Fruit fly (Drosophila melanogaster) whole organism, embryonic: ENCODE data around the gene dock.
A peak's percentile ranks its signal among the peaks of the same experiment; 100 is the strongest.

Experiments used
- B-H2 ChIP-seq: fragments of 200-800 bp; sonication (Bioruptor generic); optimal IDR thresholded peaks from 2 replicates; lab custom pipeline; 2018; ENCODE audit warnings: missing biosample characterization, mild to moderate bottlenecking, missing genetic modification characterization
- CG1024 ChIP-seq: fragments of 200-800 bp; sonication (Bioruptor generic); IDR thresholded peaks from 2 replicates; pipeline ENCODE4 v1.3.6; 2022; ENCODE audit warnings: missing biosample characterization, missing genetic modification characterization
- CG10543 ChIP-seq: fragments of 200-800 bp; sonication (Bioruptor generic); optimal IDR thresholded peaks from 3 replicates; lab custom pipeline; 2017; ENCODE audit warnings: missing biosample characterization, mild to moderate bottlenecking, missing genetic modification characterization, moderate library complexity
- CG11247 ChIP-seq: fragments of 200-800 bp; sonication (Bioruptor generic); IDR thresholded peaks from 2 replicates; pipeline ENCODE4 v1.3.6; 2022; ENCODE audit warnings: missing biosample characterization, missing genetic modification characterization
- CG12299 ChIP-seq: fragments of 200-800 bp; sonication (Bioruptor generic); optimal IDR thresholded peaks from 2 replicates; lab custom pipeline; 2018; ENCODE audit warnings: missing biosample characterization, mild to moderate bottlenecking, missing genetic modification characterization
- CG12942 ChIP-seq: fragments of 200-800 bp; sonication (Bioruptor generic); optimal IDR thresholded peaks from 3 replicates; lab custom pipeline; 2016; ENCODE audit warnings: missing biosample characterization, missing genetic modification characterization
- CG17361 ChIP-seq: fragments of 200-800 bp; sonication (Bioruptor generic); IDR thresholded peaks from 3 replicates; pipeline ENCODE4 v1.3.6; 2022; ENCODE audit warnings: missing biosample characterization, missing genetic modification characterization
- CG18619 ChIP-seq: fragments of 200-800 bp; sonication (Bioruptor generic); optimal IDR thresholded peaks from 3 replicates; lab custom pipeline; 2017; ENCODE audit warnings: missing biosample characterization, mild to moderate bottlenecking, missing genetic modification characterization
- CG18764 ChIP-seq: fragments of 200-800 bp; sonication (Bioruptor generic); optimal IDR thresholded peaks from 3 replicates; lab custom pipeline; 2016; ENCODE audit warnings: missing biosample characterization, missing genetic modification characterization
- CG2120 ChIP-seq: fragments of 200-800 bp; sonication (Bioruptor generic); optimal IDR thresholded peaks from 3 replicates; lab custom pipeline; 2016; ENCODE audit warnings: missing biosample characterization, missing genetic modification characterization
- CG6854 ChIP-seq: fragments of 200-800 bp; sonication (Bioruptor generic); optimal IDR thresholded peaks from 3 replicates; lab custom pipeline; 2017; ENCODE audit warnings: missing biosample characterization, mild to moderate bottlenecking, missing genetic modification characterization
- CG7987 ChIP-seq: fragments of 200-800 bp; sonication (Bioruptor generic); optimal IDR thresholded peaks from 2 replicates; lab custom pipeline; 2018; ENCODE audit warnings: missing biosample characterization, mild to moderate bottlenecking, missing genetic modification characterization, moderate library complexity
- CG8281 ChIP-seq: fragments of 200-800 bp; sonication (Bioruptor generic); optimal IDR thresholded peaks from 2 replicates; lab custom pipeline; 2018; ENCODE audit warnings: missing biosample characterization, mild to moderate bottlenecking, missing genetic modification characterization, moderate library complexity
- CG8924 ChIP-seq: fragments of 200-800 bp; optimal IDR thresholded peaks from 3 replicates; lab custom pipeline; 2019; ENCODE audit warnings: missing biosample characterization, mild to moderate bottlenecking, missing genetic modification characterization, moderate library complexity
- Dek ChIP-seq: fragments of 200-800 bp; sonication (Bioruptor generic); optimal IDR thresholded peaks from 3 replicates; lab custom pipeline; 2019; ENCODE audit warnings: missing biosample characterization, mild to moderate bottlenecking, missing genetic modification characterization, moderate library complexity
- Hsf ChIP-seq: fragments of 200-800 bp; sonication (Bioruptor generic); optimal IDR thresholded peaks from 3 replicates; lab custom pipeline; 2016; ENCODE audit warnings: missing biosample characterization, missing genetic modification characterization
- Meics ChIP-seq: fragments of 200-800 bp; sonication (Bioruptor generic); optimal IDR thresholded peaks from 2 replicates; lab custom pipeline; 2017; ENCODE audit warnings: missing biosample characterization, mild to moderate bottlenecking, missing genetic modification characterization
- Myb ChIP-seq: fragments of 200-800 bp; sonication (Bioruptor generic); optimal IDR thresholded peaks from 2 replicates; lab custom pipeline; 2016; ENCODE audit warnings: missing biosample characterization, missing genetic modification characterization
- Nf-YC ChIP-seq: fragments of 200-800 bp; optimal IDR thresholded peaks from 3 replicates; lab custom pipeline; 2019; ENCODE audit warnings: missing biosample characterization, mild to moderate bottlenecking, missing genetic modification characterization, moderate library complexity
- PHDP ChIP-seq: fragments of 200-800 bp; sonication (Bioruptor generic); optimal IDR thresholded peaks from 3 replicates; lab custom pipeline; 2018; ENCODE audit warnings: missing biosample characterization, mild to moderate bottlenecking, missing genetic modification characterization, moderate library complexity
- Poxn ChIP-seq: fragments of 200-800 bp; sonication (Bioruptor generic); IDR thresholded peaks from 2 replicates; pipeline ENCODE4 v1.3.6; 2022; ENCODE audit warnings: missing biosample characterization, missing genetic modification characterization
- Rfx ChIP-seq: fragments of 200-800 bp; sonication (Bioruptor generic); IDR thresholded peaks from 2 replicates; pipeline ENCODE4 v1.3.6; 2022; ENCODE audit warnings: missing biosample characterization, missing genetic modification characterization
- Stat92E ChIP-seq, 3 experiments: fragments of >200 bp in 2 of 3; fragments of 200-800 bp in 1 of 3; sonication (Bioruptor generic) in 1 of 3; optimal IDR thresholded peaks; 2 replicates each; lab custom pipeline; 2017 to 2019; ENCODE audit warnings: missing biosample characterization in 3 of 3, missing genetic modification characterization in 3 of 3, mild to moderate bottlenecking in 1 of 3, moderate library complexity in 1 of 3
- Taf1 ChIP-seq: fragments of 200-800 bp; sonication (Bioruptor generic); IDR thresholded peaks from 2 replicates; pipeline ENCODE4 v1.3.6; 2022; ENCODE audit warnings: missing biosample characterization, missing genetic modification characterization
- aop ChIP-seq: fragments of 200-800 bp; sonication (Bioruptor generic); IDR thresholded peaks from 2 replicates; pipeline ENCODE4 v1.3.6; 2022; ENCODE audit warnings: missing biosample characterization, missing genetic modification characterization
- cad ChIP-seq: fragments of >200 bp; optimal IDR thresholded peaks from 2 replicates; lab custom pipeline; 2017; ENCODE audit warnings: missing biosample characterization, missing genetic modification characterization
- chm ChIP-seq: fragments of 200-800 bp; sonication (Bioruptor generic); IDR thresholded peaks from 2 replicates; pipeline ENCODE4 v1.3.6; 2022; ENCODE audit warnings: missing biosample characterization, missing genetic modification characterization
- dan ChIP-seq: fragments of 200-800 bp; sonication (Bioruptor generic); IDR thresholded peaks from 2 replicates; pipeline ENCODE4 v1.3.6; 2022; ENCODE audit warnings: missing biosample characterization, missing genetic modification characterization
- dimm ChIP-seq: fragments of 200-800 bp; sonication (Bioruptor generic); IDR thresholded peaks from 2 replicates; pipeline ENCODE4 v1.3.6; 2022; ENCODE audit warnings: missing biosample characterization, missing genetic modification characterization
- dpn ChIP-seq, 2 experiments: fragments of 200-800 bp; sonication (Bioruptor generic); optimal IDR thresholded peaks; 3 replicates each; lab custom pipeline; 2016; ENCODE audit warnings: missing biosample characterization in 2 of 2, missing genetic modification characterization in 2 of 2
- dysf ChIP-seq: fragments of 200-800 bp; sonication (Bioruptor generic); IDR thresholded peaks from 3 replicates; pipeline ENCODE4 v1.3.6; 2022; ENCODE audit warnings: missing biosample characterization, missing genetic modification characterization
- emc ChIP-seq: fragments of 200-800 bp; sonication (Bioruptor generic); optimal IDR thresholded peaks from 2 replicates; lab custom pipeline; 2016; ENCODE audit warnings: missing biosample characterization, missing genetic modification characterization
- eve ChIP-seq, 2 experiments: fragments of >200 bp; optimal IDR thresholded peaks; 2 replicates each; lab custom pipeline; 2017; ENCODE audit warnings: missing biosample characterization in 2 of 2, missing genetic modification characterization in 2 of 2
- ewg ChIP-seq: fragments of 200-800 bp; sonication (Bioruptor generic); optimal IDR thresholded peaks from 3 replicates; lab custom pipeline; 2017; ENCODE audit warnings: mild to moderate bottlenecking, missing biosample characterization, missing genetic modification reagents, missing genetic modification characterization
- exex ChIP-seq: fragments of 200-800 bp; sonication (Bioruptor generic); optimal IDR thresholded peaks from 4 replicates; lab custom pipeline; 2018; ENCODE audit warnings: missing biosample characterization, mild to moderate bottlenecking, missing genetic modification characterization, moderate library complexity
- gro ChIP-seq: fragments of 200-800 bp; sonication (Bioruptor generic); optimal IDR thresholded peaks from 2 replicates; lab custom pipeline; 2016; ENCODE audit warnings: missing biosample characterization, missing genetic modification characterization
- jigr1 ChIP-seq: fragments of 200-800 bp; sonication (Bioruptor generic); IDR thresholded peaks from 3 replicates; pipeline ENCODE4 v1.3.6; 2022; ENCODE audit warnings: missing biosample characterization, missing genetic modification characterization
- lab ChIP-seq: fragments of 200-800 bp; sonication (Bioruptor generic); optimal IDR thresholded peaks from 3 replicates; lab custom pipeline; 2017; ENCODE audit warnings: missing biosample characterization, missing genetic modification characterization, mild to moderate bottlenecking, moderate library complexity, missing genetic modification reagents
- mld ChIP-seq: fragments of 200-800 bp; sonication (Bioruptor generic); IDR thresholded peaks from 3 replicates; pipeline ENCODE4 v1.3.6; 2022; ENCODE audit warnings: missing biosample characterization, missing genetic modification characterization; ENCODE audit not compliant: partially characterized antibody
- pnt ChIP-seq: fragments of 200-800 bp; sonication (Bioruptor generic); optimal IDR thresholded peaks from 3 replicates; lab custom pipeline; 2016; ENCODE audit warnings: missing biosample characterization, missing genetic modification characterization
- rib ChIP-seq: fragments of 200-800 bp; sonication (Bioruptor generic); IDR thresholded peaks from 2 replicates; pipeline ENCODE4 v1.3.6; 2022; ENCODE audit warnings: missing biosample characterization, missing genetic modification characterization
- run ChIP-seq: fragments of 200-800 bp; sonication (Bioruptor generic); optimal IDR thresholded peaks from 3 replicates; lab custom pipeline; 2018; ENCODE audit warnings: missing biosample characterization, mild to moderate bottlenecking, missing genetic modification characterization
- salm ChIP-seq: fragments of 200-800 bp; sonication (Bioruptor generic); optimal IDR thresholded peaks from 2 replicates; lab custom pipeline; 2018; ENCODE audit warnings: missing biosample characterization, mild to moderate bottlenecking, missing genetic modification characterization
- seq ChIP-seq: fragments of 200-800 bp; sonication (Bioruptor generic); IDR thresholded peaks from 2 replicates; pipeline ENCODE4 v1.3.6; 2022; ENCODE audit warnings: missing biosample characterization, missing genetic modification characterization
- so ChIP-seq: fragments of 200-800 bp; sonication (Bioruptor generic); IDR thresholded peaks from 3 replicates; pipeline ENCODE4 v1.3.6; 2022; ENCODE audit warnings: missing biosample characterization, missing genetic modification characterization
- sob ChIP-seq: fragments of 200-800 bp; sonication (Bioruptor generic); IDR thresholded peaks from 2 replicates; pipeline ENCODE4 v1.3.6; 2022; ENCODE audit warnings: missing biosample characterization, missing genetic modification characterization
- stc ChIP-seq: fragments of 200-800 bp; sonication (Bioruptor generic); IDR thresholded peaks from 2 replicates; pipeline ENCODE4 v1.3.6; 2022; ENCODE audit warnings: missing biosample characterization, missing genetic modification characterization
- toy ChIP-seq: fragments of 200-800 bp; sonication (Bioruptor generic); IDR thresholded peaks from 2 replicates; pipeline ENCODE4 v1.3.6; 2022; ENCODE audit warnings: missing biosample characterization, missing genetic modification characterization

Gene dock

dm6 chr2L:841708-842107 lies 15.9 kb downstream of the dock start (continued):
- TF ChIP-seq Poxn (GFP tag; lab: Robert Waterston, UW): peak; percentile 31; the same call in 1 of the 2 replicates
- no peak for TF ChIP-seq salm (tag; lab: Kevin White, UChicago)
- peak; percentile 52 for TF ChIP-seq CG6854 (GFP tag; lab: Kevin White, UChicago)
- TF ChIP-seq CG8924 (tag; lab: Kevin White, UChicago): peak; percentile 51
- TF ChIP-seq emc (GFP tag; lab: Kevin White, UChicago): no peak
- TF ChIP-seq Nf-YC (tag; lab: Kevin White, UChicago): peak; percentile 26
- TF ChIP-seq stc (GFP tag; lab: Robert Waterston, UW): peak; percentile 61
- no peak for TF ChIP-seq CG12299 (tag; lab: Kevin White, UChicago)
- peak; percentile 38 for TF ChIP-seq Myb (GFP tag; lab: Kevin White, UChicago)
- peak; percentile 59; the same call in 2 of the 3 replicates for TF ChIP-seq CG17361
- TF ChIP-seq toy (GFP tag; lab: Robert Waterston, UW): peak; percentile 58; the same call in 1 of the 2 replicates
- peak; percentile 76 for TF ChIP-seq CG1024 (GFP tag; lab: Robert Waterston, UW)
- TF ChIP-seq B-H2 (GFP tag; lab: Kevin White, UChicago): peak; percentile 41
- peak; percentile 7 for TF ChIP-seq CG18764 (GFP tag; lab: Kevin White, UChicago)
- peak; percentile 35; the same call in 1 of the 3 replicates for TF ChIP-seq jigr1
- TF ChIP-seq PHDP: peak; percentile 74
- TF ChIP-seq exex: peak; percentile 24
- TF ChIP-seq dpn (GFP tag; optimal IDR thresholded peaks at IDR 0.05; lab: Kevin White, UChicago): peak; percentile 74
- TF ChIP-seq pnt (GFP tag; lab: Kevin White, UChicago): no peak
- TF ChIP-seq CG8281 (tag; lab: Kevin White, UChicago): peak; percentile 32
- TF ChIP-seq cad (GFP tag; lab: Kevin White, UChicago): no peak
- peak; percentile 82 for TF ChIP-seq Meics (GFP tag; lab: Kevin White, UChicago)
- TF ChIP-seq CG7987 (GFP tag; lab: Kevin White, UChicago): no peak
- peak; percentile 54 for TF ChIP-seq CG18619
- TF ChIP-seq run (tag; lab: Kevin White, UChicago): no peak
- peak; percentile 43 for TF ChIP-seq ewg (GFP tag; lab: Kevin White, UChicago)
- TF ChIP-seq dan (GFP tag; lab: Robert Waterston, UW): no peak
- peak; percentile 78 for TF ChIP-seq so (GFP tag; lab: Robert Waterston, UW)
- peak; percentile 68 for TF ChIP-seq Dek
- peak; percentile 94 for TF ChIP-seq Rfx (GFP tag; lab: Robert Waterston, UW)
- TF ChIP-seq seq: peak; percentile 59; the same call in 1 of the 2 replicates
- TF ChIP-seq dysf (GFP tag; lab: Robert Waterston, UW): peak; percentile 86
- TF ChIP-seq mld (GFP tag; lab: Robert Waterston, UW): no peak
- TF ChIP-seq Taf1 (GFP tag; lab: Robert Waterston, UW): peak; percentile 71
- TF ChIP-seq sob (GFP tag; lab: Robert Waterston, UW): peak; percentile 88
- no peak for TF ChIP-seq aop
- TF ChIP-seq rib (GFP tag; lab: Robert Waterston, UW): peak; percentile 86
- peak; percentile 62 for TF ChIP-seq CG10543 (GFP tag; lab: Kevin White, UChicago)
- peak; percentile 44; the same call in 1 of the 2 replicates for TF ChIP-seq dimm (GFP tag; lab: Robert Waterston, UW)
- peak; percentile 71 for TF ChIP-seq Hsf (GFP tag; lab: Kevin White, UChicago)

- TF ChIP-seq CG2120: no peak
- no peak for TF ChIP-seq CG11247
- TF ChIP-seq Stat92E (GFP tag; optimal IDR thresholded peaks at IDR 0.05; lab: Kevin White, UChicago): no peak
- TF ChIP-seq eve (GFP tag; optimal IDR thresholded peaks at IDR 0.05; lab: Kevin White, UChicago): no peak
- TF ChIP-seq chm: no peak
- no peak for TF ChIP-seq lab
- no peak for TF ChIP-seq CG12942 (GFP tag; lab: Kevin White, UChicago)
- TF ChIP-seq gro (GFP tag; lab: Kevin White, UChicago): no peak
These were observed 17.1 kb downstream of the dock start for dm6 chr2L:842873-843272.
